Worm (Caenorhabditis elegans) whole organism, L1 larva: ENCODE measurements around the gene nas-21.

Experiments
- elt-3 ChIP-seq, 6 experiments: fragments of 150-350 bp in 1 of 6; sonication (generic microtip); optimal IDR thresholded peaks; 2 replicates each; lab custom pipeline; 2017 to 2018; ENCODE audit warnings: missing biosample characterization in 6 of 6, missing genetic modification characterization in 6 of 6, inconsistent platforms in 1 of 6
- zag-1 ChIP-seq: fragments of 150-350 bp; optimal IDR thresholded peaks from 2 replicates; lab custom pipeline; 2014; ENCODE audit warnings: missing biosample characterization, missing genetic modification characterization

DNA sequence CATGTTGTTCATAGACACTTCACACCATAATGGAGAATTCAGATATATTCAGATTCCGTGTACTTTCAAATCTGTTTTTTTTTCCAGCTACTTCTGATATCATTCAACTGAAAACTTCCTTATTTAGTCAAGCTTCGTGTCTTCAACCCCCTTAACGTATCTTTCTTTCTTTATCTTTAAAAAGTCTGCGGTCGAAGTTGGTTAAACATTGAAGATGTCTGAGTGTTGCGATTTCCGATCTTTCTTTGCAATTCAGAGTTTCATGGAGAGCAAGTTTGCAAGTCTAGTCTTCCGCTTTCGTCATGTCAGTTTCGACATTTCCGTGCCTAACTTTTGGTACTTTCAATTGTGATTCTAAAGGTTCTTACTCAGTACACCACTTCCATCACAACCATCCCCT, 37.1 kb upstream of the nas-21 start:
- TF ChIP-seq zag-1 (tag; lab: Kevin White, UChicago): no peak
- no peak for TF ChIP-seq elt-3 (tag; optimal IDR thresholded peaks at IDR 0.05; lab: Kevin White, UChicago)
